Worm (Caenorhabditis elegans) whole organism, young adult: ENCODE measurements around the gene F44D12.6.

Experiments
- B0261.1 ChIP-seq: sonication (generic microtip); optimal IDR thresholded peaks from 2 replicates; lab custom pipeline; 2016; ENCODE audit warnings: mild to moderate bottlenecking, missing genetic modification characterization, moderate library complexity, missing compliant biosample characterization
- B0336.3 ChIP-seq: fragments of 200-800 bp; sonication (Bioruptor generic); IDR thresholded peaks from 2 replicates; pipeline ENCODE4 v1.3.6; 2022; ENCODE audit warnings: missing genetic modification characterization, missing compliant biosample characterization
- C06A6.2 ChIP-seq: fragments of 200-800 bp; sonication (Bioruptor generic); conservative IDR thresholded peaks from 2 replicates; pipeline ENCODE4 v1.3.6; 2022; ENCODE audit warnings: missing genetic modification characterization, missing compliant biosample characterization
- F55B11.4 ChIP-seq: sonication (generic microtip); optimal IDR thresholded peaks from 2 replicates; lab custom pipeline; 2016; ENCODE audit warnings: missing compliant biosample characterization, missing genetic modification characterization, borderline replicate concordance; ENCODE audit not compliant: insufficient read depth
- F57A8.1 ChIP-seq: fragments of 200-800 bp; sonication (Bioruptor generic); optimal IDR thresholded peaks from 2 replicates; lab custom pipeline; 2018; ENCODE audit warnings: mild to moderate bottlenecking, missing genetic modification characterization, moderate library complexity, missing compliant biosample characterization
- Y53F4B.3 ChIP-seq: fragments of 200-800 bp; sonication (Bioruptor generic); IDR thresholded peaks from 2 replicates; pipeline ENCODE4 v1.3.6; 2022; ENCODE audit warnings: missing genetic modification reagents, missing genetic modification characterization, missing compliant biosample characterization
- Y56A3A.18 ChIP-seq: fragments of 200-800 bp; sonication (Bioruptor generic); IDR thresholded peaks from 2 replicates; pipeline ENCODE4 v1.3.6; 2022; ENCODE audit warnings: missing genetic modification reagents, missing genetic modification characterization, missing compliant biosample characterization
- Y95B8A.8 ChIP-seq: fragments of 200-800 bp; sonication (Bioruptor generic); IDR thresholded peaks from 2 replicates; pipeline ENCODE4 v1.3.6; 2022; ENCODE audit warnings: missing genetic modification reagents, missing genetic modification characterization, missing compliant biosample characterization
- ama-1 ChIP-seq, 3 experiments: fragments of 150-350 bp in 1 of 3; sonication (generic microtip) in 2 of 3; optimal IDR thresholded peaks; 2 replicates each; lab custom pipeline; 2014 to 2018; ENCODE audit warnings: missing biosample characterization in 2 of 3, missing genetic modification characterization in 2 of 3, missing genetic modification reagents in 2 of 3
- aptf-2 ChIP-seq: fragments of 200-800 bp; sonication (Bioruptor generic); conservative IDR thresholded peaks from 2 replicates; pipeline ENCODE4 v1.3.6; 2022; ENCODE audit warnings: missing genetic modification reagents, missing genetic modification characterization, missing compliant biosample characterization
- athp-1 ChIP-seq: sonication (generic microtip); optimal IDR thresholded peaks from 2 replicates; lab custom pipeline; 2017; ENCODE audit warnings: mild to moderate bottlenecking, missing genetic modification characterization, missing compliant biosample characterization
- bed-1 ChIP-seq: fragments of 200-800 bp; sonication (Bioruptor generic); IDR thresholded peaks from 2 replicates; pipeline ENCODE4 v1.3.6; 2022; ENCODE audit warnings: missing genetic modification reagents, missing genetic modification characterization, missing compliant biosample characterization
- cebp-1 ChIP-seq, 2 experiments: fragments of 200-800 bp in 1 of 2; sonication (Bioruptor generic) in 1 of 2; sonication (generic microtip) in 1 of 2; IDR thresholded peaks in 1 of 2; optimal IDR thresholded peaks in 1 of 2; 2 replicates each; pipeline versions ENCODE4 v1.3.6 to Lab custom; 2017 to 2022; ENCODE audit warnings: missing compliant biosample characterization in 2 of 2, missing genetic modification characterization in 2 of 2, mild to moderate bottlenecking in 1 of 2, missing genetic modification reagents in 1 of 2, moderate library complexity in 1 of 2
- ceh-100 ChIP-seq: fragments of 200-800 bp; sonication (Bioruptor generic); IDR thresholded peaks from 2 replicates; pipeline ENCODE4 v1.3.6; 2022; ENCODE audit warnings: missing genetic modification reagents, missing genetic modification characterization, missing compliant biosample characterization
- ceh-27 ChIP-seq: fragments of 200-800 bp; sonication (Bioruptor generic); optimal IDR thresholded peaks from 2 replicates; lab custom pipeline; 2018; ENCODE audit warnings: mild to moderate bottlenecking, missing genetic modification characterization, moderate library complexity, missing compliant biosample characterization
- ceh-58 ChIP-seq: fragments of 200-800 bp; sonication (Bioruptor generic); IDR thresholded peaks from 2 replicates; pipeline ENCODE4 v1.3.6; 2022; ENCODE audit warnings: missing genetic modification characterization, missing compliant biosample characterization
- ceh-91 ChIP-seq: fragments of 200-800 bp; sonication (Bioruptor generic); IDR thresholded peaks from 2 replicates; pipeline ENCODE4 v1.3.6; 2022; ENCODE audit warnings: missing genetic modification reagents, missing genetic modification characterization, missing compliant biosample characterization
- chd-7 ChIP-seq: sonication (generic microtip); optimal IDR thresholded peaks from 2 replicates; lab custom pipeline; 2016; ENCODE audit warnings: mild to moderate bottlenecking, missing genetic modification characterization, moderate library complexity, missing compliant biosample characterization
- dpl-1 ChIP-seq: fragments of 150-350 bp; optimal IDR thresholded peaks from 2 replicates; lab custom pipeline; 2014; ENCODE audit warnings: missing biosample characterization, missing genetic modification reagents, missing genetic modification characterization
- ekl-4 ChIP-seq: fragments of 200-800 bp; sonication (Bioruptor generic); IDR thresholded peaks from 2 replicates; pipeline ENCODE4 v1.3.6; 2022; ENCODE audit warnings: missing genetic modification reagents, missing genetic modification characterization, missing compliant biosample characterization
- ets-4 ChIP-seq: fragments of 200-800 bp; sonication (Bioruptor generic); optimal IDR thresholded peaks from 2 replicates; lab custom pipeline; 2018; ENCODE audit warnings: mild to moderate bottlenecking, missing genetic modification characterization, missing compliant biosample characterization
- him-1 ChIP-seq: sonication (generic microtip); optimal IDR thresholded peaks from 2 replicates; lab custom pipeline; 2016; ENCODE audit warnings: missing genotype, missing genetic modification reagents, missing genetic modification characterization, missing compliant biosample characterization
- hlh-12 ChIP-seq: sonication (generic microtip); optimal IDR thresholded peaks from 2 replicates; lab custom pipeline; 2016; ENCODE audit warnings: missing genetic modification characterization, missing compliant biosample characterization
- hmg-1.2 ChIP-seq: fragments of 200-800 bp; sonication (Bioruptor generic); IDR thresholded peaks from 2 replicates; pipeline ENCODE4 v1.3.6; 2022; ENCODE audit warnings: missing genetic modification reagents, missing genetic modification characterization, missing compliant biosample characterization
- hrde-1 ChIP-seq: sonication (generic microtip); optimal IDR thresholded peaks from 2 replicates; lab custom pipeline; 2016; ENCODE audit warnings: missing genetic modification characterization, mild to moderate bottlenecking, missing compliant biosample characterization, moderate library complexity, missing genotype, missing genetic modification reagents, borderline replicate concordance
- let-526 ChIP-seq: fragments of 200-800 bp; sonication (Bioruptor generic); IDR thresholded peaks from 2 replicates; pipeline ENCODE4 v1.3.6; 2022; ENCODE audit warnings: missing genetic modification reagents, missing genetic modification characterization, missing compliant biosample characterization
- lin-26 ChIP-seq: fragments of 200-800 bp; sonication (Bioruptor generic); IDR thresholded peaks from 2 replicates; pipeline ENCODE4 v1.3.6; 2022; ENCODE audit warnings: missing genetic modification reagents, missing genetic modification characterization, missing compliant biosample characterization
- lin-40 ChIP-seq: sonication (generic microtip); optimal IDR thresholded peaks from 2 replicates; lab custom pipeline; 2016; ENCODE audit warnings: missing genetic modification characterization, mild to moderate bottlenecking, missing compliant biosample characterization, missing genotype, missing genetic modification reagents
- lin-54 ChIP-seq: fragments of 200-800 bp; sonication (Bioruptor generic); optimal IDR thresholded peaks from 2 replicates; lab custom pipeline; 2018; ENCODE audit warnings: mild to moderate bottlenecking, missing genetic modification characterization, missing compliant biosample characterization
- madf-3 ChIP-seq: fragments of 200-800 bp; sonication (Bioruptor generic); IDR thresholded peaks from 2 replicates; pipeline ENCODE4 v1.3.6; 2022; ENCODE audit warnings: missing genetic modification reagents, missing genetic modification characterization, missing compliant biosample characterization
- madf-6 ChIP-seq: fragments of 200-800 bp; sonication (Bioruptor generic); IDR thresholded peaks from 2 replicates; pipeline ENCODE4 v1.3.6; 2022; ENCODE audit warnings: missing genetic modification reagents, missing genetic modification characterization, missing compliant biosample characterization
- mes-4 ChIP-seq: sonication (generic microtip); optimal IDR thresholded peaks from 2 replicates; lab custom pipeline; 2016; ENCODE audit warnings: missing genotype, missing genetic modification characterization, missing compliant biosample characterization
- nfyb-1 ChIP-seq: fragments of 200-800 bp; sonication (Bioruptor generic); IDR thresholded peaks from 2 replicates; pipeline ENCODE4 v1.3.6; 2022; ENCODE audit warnings: missing genetic modification reagents, missing genetic modification characterization, missing compliant biosample characterization
- nhr-120 ChIP-seq: fragments of 200-800 bp; sonication (Bioruptor generic); IDR thresholded peaks from 2 replicates; pipeline ENCODE4 v1.3.6; 2022; ENCODE audit warnings: missing genetic modification characterization, missing compliant biosample characterization
- nhr-27 ChIP-seq: fragments of 200-800 bp; sonication (Bioruptor generic); optimal IDR thresholded peaks from 2 replicates; lab custom pipeline; 2018; ENCODE audit warnings: mild to moderate bottlenecking, missing genetic modification characterization, moderate library complexity, missing compliant biosample characterization
- nhr-80 ChIP-seq: sonication (generic microtip); optimal IDR thresholded peaks from 2 replicates; lab custom pipeline; 2016; ENCODE audit warnings: missing genetic modification characterization, missing compliant biosample characterization
- pbrm-1 ChIP-seq: fragments of 200-800 bp; sonication (Bioruptor generic); IDR thresholded peaks from 2 replicates; pipeline ENCODE4 v1.3.6; 2022; ENCODE audit warnings: missing genetic modification reagents, missing genetic modification characterization, missing compliant biosample characterization
- rcor-1 ChIP-seq: fragments of 200-800 bp; sonication (Bioruptor generic); IDR thresholded peaks from 2 replicates; pipeline ENCODE4 v1.3.6; 2022; ENCODE audit warnings: missing genetic modification reagents, missing genetic modification characterization, missing compliant biosample characterization
- snpc-1.1 ChIP-seq: sonication (generic microtip); optimal IDR thresholded peaks from 2 replicates; lab custom pipeline; 2017; ENCODE audit warnings: missing genetic modification characterization, mild to moderate bottlenecking, missing compliant biosample characterization, antibody characterized with exemption, moderate library complexity, missing genotype, missing genetic modification reagents; ENCODE audit not compliant: insufficient read depth
- somi-1 ChIP-seq: fragments of 200-800 bp; sonication (Bioruptor generic); optimal IDR thresholded peaks from 2 replicates; lab custom pipeline; 2018; ENCODE audit warnings: mild to moderate bottlenecking, missing genetic modification characterization, missing compliant biosample characterization
- tbp1 ChIP-seq: fragments of 200-800 bp; sonication (Bioruptor generic); optimal IDR thresholded peaks from 2 replicates; lab custom pipeline; 2018; ENCODE audit warnings: mild to moderate bottlenecking, missing genetic modification characterization, missing compliant biosample characterization
- tlf-1 ChIP-seq: fragments of 200-800 bp; sonication (Bioruptor generic); optimal IDR thresholded peaks from 2 replicates; lab custom pipeline; 2018; ENCODE audit warnings: mild to moderate bottlenecking, missing genetic modification characterization, missing compliant biosample characterization
- unc-62 ChIP-seq: fragments of 150-350 bp; optimal IDR thresholded peaks from 2 replicates; lab custom pipeline; 2014; ENCODE audit warnings: missing biosample characterization, missing genetic modification reagents, missing genetic modification characterization
- xnd-1 ChIP-seq: sonication (generic microtip); optimal IDR thresholded peaks from 2 replicates; lab custom pipeline; 2016; ENCODE audit warnings: missing genotype, missing genetic modification reagents, missing genetic modification characterization, missing compliant biosample characterization
- ztf-18 ChIP-seq: sonication (generic microtip); optimal IDR thresholded peaks from 2 replicates; lab custom pipeline; 2016; ENCODE audit warnings: missing genotype, mild to moderate bottlenecking, missing genetic modification characterization, missing compliant biosample characterization

Gene F44D12.6

ce11 chrIV:10033053-10033452, at the start of gene F44D12.6:
F44D12.6 (plus strand) TSS chrIV:10033353.
- TF ChIP-seq C06A6.2 (no peak), bed-1 (no peak), mes-4 (no peak), ceh-91 (GFP tag; lab: Robert Waterston, UW) (no peak), ekl-4 (GFP tag; lab: Robert Waterston, UW) (no peak)

ce11 chrIV:9989416-9989815, 43.7 kb upstream of the F44D12.6 start:
- no peak for TF ChIP-seq F55B11.4 (tag; lab: Kevin White, UChicago)
- peak; percentile 52; the same call in 1 of the 2 replicates for TF ChIP-seq madf-3 (GFP tag; lab: Robert Waterston, UW)
- no peak for TF ChIP-seq F57A8.1
- no peak for TF ChIP-seq dpl-1 (GFP tag; lab: Kevin White, UChicago)
- peak; percentile 5 for TF ChIP-seq lin-54 (GFP tag; lab: Kevin White, UChicago)
- TF ChIP-seq cebp-1 (GFP tag; IDR thresholded peaks at IDR 0.05; lab: Robert Waterston, UW) = no peak
- peak; percentile 26 for TF ChIP-seq cebp-1 (tag; optimal IDR thresholded peaks at IDR 0.05; lab: Kevin White, UChicago)
- no peak for TF ChIP-seq ets-4
- no peak for TF ChIP-seq B0261.1 (tag; lab: Kevin White, UChicago)
- no peak for TF ChIP-seq nhr-27
- TF ChIP-seq athp-1 (tag; lab: Kevin White, UChicago) = no peak
- 0 out of 2 replicates have a peak, but pooled peaks have one; percentile 26 for TF ChIP-seq pbrm-1 (GFP tag; lab: Robert Waterston, UW)
- TF ChIP-seq B0336.3 (GFP tag; lab: Robert Waterston, UW) = peak; percentile 70
- 0 out of 2 replicates have a peak, but pooled peaks have one; percentile 9 for TF ChIP-seq ceh-91 (GFP tag; lab: Robert Waterston, UW)
- TF ChIP-seq ceh-100 (GFP tag; lab: Robert Waterston, UW) = peak; percentile 10; the same call in 1 of the 2 replicates
- peak; percentile 9; the same call in 1 of the 2 replicates for TF ChIP-seq hmg-1.2 (GFP tag; lab: Robert Waterston, UW)
- TF ChIP-seq tlf-1 (GFP tag; lab: Kevin White, UChicago) = peak; percentile 36
- peak; percentile 37; the same call in 1 of the 2 replicates for TF ChIP-seq nfyb-1
- peak; percentile 41; the same call in 1 of the 2 replicates for TF ChIP-seq madf-6
- TF ChIP-seq nhr-80 = no peak
- TF ChIP-seq ekl-4 (GFP tag; lab: Robert Waterston, UW) = no peak
- no peak for TF ChIP-seq lin-26 (GFP tag; lab: Robert Waterston, UW)
- TF ChIP-seq let-526 (GFP tag; lab: Robert Waterston, UW) = no peak
- TF ChIP-seq ztf-18 = no peak
- TF ChIP-seq ama-1 (optimal IDR thresholded peaks at IDR 0.05; lab: Kevin White, UChicago) = no peak
- TF ChIP-seq ama-1 (GFP tag; optimal IDR thresholded peaks at IDR 0.05; lab: Kevin White, UChicago) = peak in 1 of 2 experiments; percentile 23
- TF ChIP-seq Y53F4B.3 (GFP tag; lab: Robert Waterston, UW) = no peak
- TF ChIP-seq ceh-27 (GFP tag; lab: Kevin White, UChicago) = no peak
- peak; percentile 43 for TF ChIP-seq him-1
- no peak for TF ChIP-seq ceh-58
- peak; percentile 10 for TF ChIP-seq tbp1 (GFP tag; lab: Kevin White, UChicago)
- TF ChIP-seq hrde-1 (tag; lab: Kevin White, UChicago) = peak; percentile 57

DNA sequence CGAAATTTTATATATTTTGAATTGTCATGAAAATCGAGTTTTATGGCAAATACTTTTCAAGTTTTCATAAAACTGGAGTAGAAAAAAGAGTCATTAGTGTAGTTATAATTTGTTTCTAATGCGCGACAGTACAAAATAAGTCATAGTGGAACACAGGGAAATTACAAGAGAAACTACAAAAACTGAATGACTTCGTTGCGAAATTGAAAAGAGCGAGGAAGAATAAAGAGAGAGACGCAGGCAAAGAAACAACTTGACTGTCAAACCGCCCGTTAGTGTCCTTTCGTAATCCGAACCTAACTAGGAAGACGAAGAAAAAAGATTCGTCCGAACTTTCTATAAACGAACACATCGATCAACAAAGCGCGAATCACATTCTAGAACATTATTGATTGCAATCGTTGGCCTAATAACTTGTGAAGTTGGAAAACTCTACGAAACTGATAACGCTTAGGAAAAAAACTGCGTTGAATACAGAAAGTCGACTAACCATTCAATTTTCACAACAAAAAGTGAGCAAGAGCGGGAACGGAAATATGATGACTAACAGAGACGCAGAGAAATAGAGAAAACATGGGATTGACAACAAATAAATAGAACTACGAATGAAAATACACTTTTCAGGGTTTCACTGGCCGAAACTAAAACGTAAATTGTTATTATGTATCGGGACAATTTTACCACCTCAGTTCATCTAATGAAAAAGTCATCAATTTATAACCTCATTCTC, 39.6 kb upstream of the F44D12.6 start:
- no peak for TF ChIP-seq lin-40 (tag; lab: Kevin White, UChicago)
- TF ChIP-seq snpc-1.1 (tag; lab: Kevin White, UChicago) = no peak
- TF ChIP-seq rcor-1 (GFP tag; lab: Robert Waterston, UW) = no peak
- TF ChIP-seq somi-1 (GFP tag; lab: Kevin White, UChicago) = no peak
- TF ChIP-seq Y95B8A.8 = no peak
- no peak for TF ChIP-seq xnd-1 (tag; lab: Kevin White, UChicago)
- no peak for TF ChIP-seq hlh-12
- TF ChIP-seq chd-7 (tag; lab: Kevin White, UChicago) = no peak
- no peak for TF ChIP-seq nhr-120 (GFP tag; lab: Robert Waterston, UW)
- TF ChIP-seq madf-6 = peak; percentile 40; the same call in 1 of the 2 replicates
- TF ChIP-seq Y53F4B.3 (GFP tag; lab: Robert Waterston, UW) = no peak
- TF ChIP-seq unc-62 (GFP tag; lab: Kevin White, UChicago) = no peak
- TF ChIP-seq nhr-80 = peak; percentile 29
- TF ChIP-seq Y56A3A.18 (GFP tag; lab: Robert Waterston, UW) = no peak
- no peak for TF ChIP-seq aptf-2 (GFP tag; lab: Robert Waterston, UW)
- no peak for TF ChIP-seq tbp1 (GFP tag; lab: Kevin White, UChicago)
